Worm (Caenorhabditis elegans) whole organism, L1 larva: ENCODE measurements around the gene C51E3.6.

Source experiments
- C04F5.9 ChIP-seq: sonication (generic microtip); optimal IDR thresholded peaks from 2 replicates; lab custom pipeline; 2016; ENCODE audit warnings: missing genetic modification characterization, missing compliant biosample characterization
- C34B4.2 ChIP-seq: sonication (generic microtip); optimal IDR thresholded peaks from 2 replicates; lab custom pipeline; 2017; ENCODE audit warnings: mild to moderate bottlenecking, missing genetic modification characterization, missing compliant biosample characterization
- F16B12.6 ChIP-seq: fragments of 150-350 bp; optimal IDR thresholded peaks from 2 replicates; lab custom pipeline; 2014; ENCODE audit warnings: missing biosample characterization, missing genetic modification characterization
- Y116A8C.19 ChIP-seq: sonication (generic microtip); optimal IDR thresholded peaks from 2 replicates; lab custom pipeline; 2016; ENCODE audit warnings: missing compliant biosample characterization, missing genetic modification characterization, borderline replicate concordance
- aly-2 ChIP-seq: fragments of 150-350 bp; optimal IDR thresholded peaks from 2 replicates; lab custom pipeline; 2014; ENCODE audit warnings: missing biosample characterization, missing genetic modification characterization
- ama-1 ChIP-seq: fragments of 150-350 bp; optimal IDR thresholded peaks from 2 replicates; lab custom pipeline; 2014
- blmp-1 ChIP-seq: fragments of 150-350 bp; optimal IDR thresholded peaks from 2 replicates; lab custom pipeline; 2014; ENCODE audit warnings: missing biosample characterization, missing genetic modification characterization
- ceh-8 ChIP-seq: fragments of 200-800 bp; sonication (Bioruptor generic); optimal IDR thresholded peaks from 2 replicates; lab custom pipeline; 2018; ENCODE audit warnings: mild to moderate bottlenecking, missing genetic modification characterization, moderate library complexity, missing compliant biosample characterization
- ceh-82 ChIP-seq, 3 experiments: fragments of 150-350 bp in 1 of 3; sonication (generic microtip) in 2 of 3; optimal IDR thresholded peaks; 2 replicates each; lab custom pipeline; 2014 to 2017; ENCODE audit warnings: missing biosample characterization in 3 of 3, missing genetic modification characterization in 3 of 3
- ces-1 ChIP-seq: fragments of 150-350 bp; optimal IDR thresholded peaks from 2 replicates; lab custom pipeline; 2014; ENCODE audit warnings: missing biosample characterization, missing genetic modification reagents, missing genetic modification characterization
- dsc-1 ChIP-seq: sonication (generic microtip); optimal IDR thresholded peaks from 2 replicates; lab custom pipeline; 2016; ENCODE audit warnings: mild to moderate bottlenecking, missing genetic modification characterization, missing compliant biosample characterization
- egl-13 ChIP-seq: sonication (generic microtip); optimal IDR thresholded peaks from 2 replicates; lab custom pipeline; 2016; ENCODE audit warnings: missing genotype, missing genetic modification reagents, missing genetic modification characterization, missing compliant biosample characterization
- egl-27 ChIP-seq, 2 experiments: fragments of 150-350 bp in 1 of 2; sonication (generic microtip); optimal IDR thresholded peaks; 3 replicates each; lab custom pipeline; 2017 to 2018; ENCODE audit warnings: missing biosample characterization in 2 of 2, missing genetic modification characterization in 2 of 2, missing genetic modification reagents in 2 of 2
- ets-5 ChIP-seq: fragments of 200-800 bp; sonication (Bioruptor generic); IDR thresholded peaks from 2 replicates; pipeline ENCODE4 v1.3.6; 2022; ENCODE audit warnings: missing genetic modification characterization, missing compliant biosample characterization
- fkh-10 ChIP-seq: sonication (generic microtip); optimal IDR thresholded peaks from 2 replicates; lab custom pipeline; 2017; ENCODE audit warnings: missing biosample characterization, missing genetic modification reagents, missing genetic modification characterization
- fos-1 ChIP-seq: fragments of 150-350 bp; optimal IDR thresholded peaks from 2 replicates; lab custom pipeline; 2014; ENCODE audit warnings: missing biosample characterization, missing genetic modification characterization
- hpl-2 ChIP-seq: fragments of 150-350 bp; optimal IDR thresholded peaks from 2 replicates; lab custom pipeline; 2014; ENCODE audit warnings: missing biosample characterization, missing genetic modification reagents, missing genetic modification characterization
- irx-1 ChIP-seq: sonication (generic microtip); optimal IDR thresholded peaks from 2 replicates; lab custom pipeline; 2016; ENCODE audit warnings: missing genetic modification characterization, missing compliant biosample characterization
- isw-1 ChIP-seq: fragments of 200-800 bp; sonication (Bioruptor generic); IDR thresholded peaks from 2 replicates; pipeline ENCODE4 v1.3.6; 2022; ENCODE audit warnings: missing genetic modification characterization, missing compliant biosample characterization
- lin-13 ChIP-seq: fragments of 150-350 bp; optimal IDR thresholded peaks from 2 replicates; lab custom pipeline; 2014; ENCODE audit warnings: missing biosample characterization, missing genetic modification reagents, missing genetic modification characterization
- lin-15B ChIP-seq: fragments of 150-350 bp; sonication (generic microtip); optimal IDR thresholded peaks from 3 replicates; lab custom pipeline; 2014; ENCODE audit warnings: missing biosample characterization, missing genetic modification characterization
- lsy-2 ChIP-seq, 2 experiments: fragments of 150-350 bp; optimal IDR thresholded peaks; 2 replicates each; lab custom pipeline; 2014; ENCODE audit warnings: missing biosample characterization in 2 of 2, missing genetic modification characterization in 2 of 2
- mdl-1 ChIP-seq, 2 experiments: fragments of 150-350 bp; optimal IDR thresholded peaks; 2 replicates each; lab custom pipeline; 2014 to 2017; ENCODE audit warnings: missing biosample characterization in 2 of 2, missing genetic modification characterization in 2 of 2, inconsistent platforms in 1 of 2
- nhr-19 ChIP-seq: fragments of 200-800 bp; sonication (Bioruptor generic); conservative IDR thresholded peaks from 2 replicates; pipeline ENCODE4 v1.3.6; 2022; ENCODE audit warnings: missing genetic modification characterization, missing compliant biosample characterization
- nhr-237 ChIP-seq: fragments of 150-350 bp; optimal IDR thresholded peaks from 2 replicates; lab custom pipeline; 2014; ENCODE audit warnings: missing biosample characterization, missing genetic modification characterization
- nhr-47 ChIP-seq: sonication (generic microtip); optimal IDR thresholded peaks from 2 replicates; lab custom pipeline; 2016; ENCODE audit warnings: mild to moderate bottlenecking, missing genetic modification characterization, moderate library complexity, missing compliant biosample characterization
- nhr-71 ChIP-seq: sonication (generic microtip); optimal IDR thresholded peaks from 2 replicates; lab custom pipeline; 2016; ENCODE audit warnings: mild to moderate bottlenecking, missing genetic modification characterization, moderate library complexity, missing compliant biosample characterization
- pax-3 ChIP-seq: fragments of 200-800 bp; sonication (Bioruptor generic); optimal IDR thresholded peaks from 2 replicates; lab custom pipeline; 2018; ENCODE audit warnings: mild to moderate bottlenecking, missing genetic modification characterization, moderate library complexity, missing compliant biosample characterization
- rnt-1 ChIP-seq: sonication (generic microtip); optimal IDR thresholded peaks from 2 replicates; lab custom pipeline; 2016; ENCODE audit warnings: mild to moderate bottlenecking, missing genetic modification characterization, moderate library complexity, missing compliant biosample characterization
- skn-1 ChIP-seq: fragments of 150-350 bp; optimal IDR thresholded peaks from 2 replicates; lab custom pipeline; 2014; ENCODE audit warnings: missing biosample characterization, missing genetic modification characterization
- snpc-4 ChIP-seq: fragments of 150-350 bp; optimal IDR thresholded peaks from 2 replicates; lab custom pipeline; 2014; ENCODE audit warnings: missing biosample characterization, missing genetic modification characterization
- sptf-1 ChIP-seq: fragments of 150-350 bp; optimal IDR thresholded peaks from 2 replicates; lab custom pipeline; 2014; ENCODE audit warnings: missing biosample characterization, missing genetic modification characterization
- swsn-7 ChIP-seq: sonication (generic microtip); optimal IDR thresholded peaks from 2 replicates; lab custom pipeline; 2016; ENCODE audit warnings: missing genetic modification characterization, missing compliant biosample characterization
- unc-130 ChIP-seq: fragments of 150-350 bp; optimal IDR thresholded peaks from 2 replicates; lab custom pipeline; 2017; ENCODE audit warnings: missing biosample characterization, missing genetic modification characterization, inconsistent platforms
- unc-30 ChIP-seq: sonication (generic microtip); optimal IDR thresholded peaks from 2 replicates; lab custom pipeline; 2017; ENCODE audit warnings: missing biosample characterization, missing genetic modification characterization
- unc-62 ChIP-seq: fragments of 150-350 bp; optimal IDR thresholded peaks from 2 replicates; lab custom pipeline; 2014; ENCODE audit warnings: missing biosample characterization, missing genetic modification reagents, missing genetic modification characterization
- unc-98 ChIP-seq: fragments of 200-800 bp; sonication (Bioruptor generic); IDR thresholded peaks from 2 replicates; pipeline ENCODE4 v1.3.6; 2022; ENCODE audit warnings: missing genetic modification characterization, missing compliant biosample characterization
- xbp-1 ChIP-seq: sonication (generic microtip); optimal IDR thresholded peaks from 2 replicates; lab custom pipeline; 2016; ENCODE audit warnings: missing genetic modification characterization, missing compliant biosample characterization
- zag-1 ChIP-seq: fragments of 150-350 bp; optimal IDR thresholded peaks from 2 replicates; lab custom pipeline; 2014; ENCODE audit warnings: missing biosample characterization, missing genetic modification characterization
- ztf-4 ChIP-seq: fragments of 150-350 bp; optimal IDR thresholded peaks from 2 replicates; lab custom pipeline; 2014; ENCODE audit warnings: missing biosample characterization, missing genetic modification characterization

The C51E3.6 gene

ce11 chrV:10174632-10175075 lies 8.4 kb upstream of the C51E3.6 start (continued):
- TF ChIP-seq nhr-237 (tag; lab: Kevin White, UChicago) (peak; percentile 24), nhr-19 (GFP tag; lab: Robert Waterston, UW) (peak; percentile 46), lin-13 (GFP tag; lab: Kevin White, UChicago) (peak; percentile 71), unc-98 (no peak), swsn-7 (tag; lab: Kevin White, UChicago) (peak; percentile 85), ceh-82 (tag; optimal IDR thresholded peaks at IDR 0.05; lab: Kevin White, UChicago) (peak; percentile 44 to 81 (median 54)), C34B4.2 (tag; lab: Kevin White, UChicago) (no peak), ztf-4 (tag; lab: Kevin White, UChicago) (peak; percentile 76), xbp-1 (tag; lab: Kevin White, UChicago) (peak; percentile 66), ets-5 (no peak), egl-27 (tag; optimal IDR thresholded peaks at IDR 0.05; lab: Kevin White, UChicago) (peak in 1 of 2 experiments; percentile 27), egl-13 (tag; lab: Kevin White, UChicago) (peak; percentile 91), fos-1 (peak; percentile 74), dsc-1 (tag; lab: Kevin White, UChicago) (peak; percentile 68), pax-3 (tag; lab: Kevin White, UChicago) (peak; percentile 78), C04F5.9 (tag; lab: Kevin White, UChicago) (no peak), isw-1 (GFP tag; lab: Robert Waterston, UW) (peak; percentile 78), unc-62 (GFP tag; lab: Kevin White, UChicago) (no peak), irx-1 (tag; lab: Kevin White, UChicago) (peak; percentile 55), unc-30 (tag; lab: Kevin White, UChicago) (no peak), mdl-1 (tag; optimal IDR thresholded peaks at IDR 0.05; lab: Kevin White, UChicago) (peak in 1 of 2 experiments; percentile 51), unc-130 (tag; lab: Kevin White, UChicago) (no peak), hpl-2 (GFP tag; lab: Kevin White, UChicago) (no peak), lin-15B (tag; lab: Kevin White, UChicago) (peak; percentile 5), zag-1 (tag; lab: Kevin White, UChicago) (peak; percentile 75), sptf-1 (tag; lab: Kevin White, UChicago) (no peak), fkh-10 (peak; percentile 97), ceh-8 (GFP tag; lab: Kevin White, UChicago) (peak; percentile 77), skn-1 (tag; lab: Kevin White, UChicago) (no peak), Y116A8C.19 (tag; lab: Kevin White, UChicago) (no peak)

- TF ChIP-seq snpc-4 (tag; lab: Kevin White, UChicago), result no peak
- TF ChIP-seq ama-1 (lab: Kevin White, UChicago), result no peak
- TF ChIP-seq rnt-1 (tag; lab: Kevin White, UChicago), result no peak
- no peak for TF ChIP-seq nhr-19 (GFP tag; lab: Robert Waterston, UW)
These were observed 7.4 kb upstream of the C51E3.6 start, which contains the start of gene egl-3 for ce11 chrV:10173653-10174052. egl-3 (minus strand) TSS chrV:10173753.

- TF ChIP-seq aly-2, result peak; percentile 34
- no peak for TF ChIP-seq F16B12.6 (tag; lab: Kevin White, UChicago)
- no peak for TF ChIP-seq blmp-1 (tag; lab: Kevin White, UChicago)
- no peak for TF ChIP-seq ces-1
- peak; percentile 41 for TF ChIP-seq nhr-47 (tag; lab: Kevin White, UChicago)
- peak; percentile 13 for TF ChIP-seq nhr-71 (tag; lab: Kevin White, UChicago)
- TF ChIP-seq lsy-2 (tag; optimal IDR thresholded peaks at IDR 0.05; lab: Kevin White, UChicago), result peak in 1 of 2 experiments; percentile 16
These were observed 2.6 kb upstream of the C51E3.6 start for ce11 chrV:10168870-10169269.
